Fruit fly (Drosophila melanogaster) whole organism, prepupa: Measurements from ENCODE around the gene Klc.

Experiments used
- Blimp-1 ChIP-seq: fragments of 200-800 bp; sonication (Bioruptor generic); optimal IDR thresholded peaks from 3 replicates; lab custom pipeline; 2017; ENCODE audit warnings: missing biosample characterization, missing genetic modification characterization, mild to moderate bottlenecking, moderate library complexity, missing genetic modification reagents
- CG11902 ChIP-seq: fragments of 200-800 bp; sonication (Bioruptor generic); optimal IDR thresholded peaks from 3 replicates; lab custom pipeline; 2016; ENCODE audit warnings: missing biosample characterization, missing genetic modification characterization
- CG15336 ChIP-seq: fragments of 200-800 bp; sonication (Bioruptor generic); IDR thresholded peaks from 2 replicates; pipeline ENCODE4 v1.3.6; 2022; ENCODE audit warnings: missing biosample characterization, missing genetic modification characterization
- CG1621 ChIP-seq: fragments of 200-800 bp; sonication (Bioruptor generic); optimal IDR thresholded peaks from 3 replicates; lab custom pipeline; 2018; ENCODE audit warnings: missing biosample characterization, mild to moderate bottlenecking, missing genetic modification characterization
- CG16779 ChIP-seq: fragments of 200-800 bp; sonication (Bioruptor generic); optimal IDR thresholded peaks from 3 replicates; lab custom pipeline; 2017; ENCODE audit warnings: missing biosample characterization, mild to moderate bottlenecking, missing genetic modification characterization
- CG3032 ChIP-seq: fragments of 200-800 bp; optimal IDR thresholded peaks from 2 replicates; lab custom pipeline; 2019; ENCODE audit warnings: missing biosample characterization, mild to moderate bottlenecking, missing genetic modification characterization, moderate library complexity
- CG31627 ChIP-seq: fragments of 200-800 bp; sonication (Bioruptor generic); optimal IDR thresholded peaks from 3 replicates; lab custom pipeline; 2016; ENCODE audit warnings: missing biosample characterization, missing genetic modification characterization
- CG32006 ChIP-seq: fragments of 200-800 bp; sonication (Bioruptor generic); optimal IDR thresholded peaks from 3 replicates; lab custom pipeline; 2017; ENCODE audit warnings: missing biosample characterization, mild to moderate bottlenecking, missing genetic modification characterization
- CG34406 ChIP-seq: fragments of 200-800 bp; sonication (Bioruptor generic); optimal IDR thresholded peaks from 3 replicates; lab custom pipeline; 2016; ENCODE audit warnings: missing biosample characterization, missing genetic modification characterization
- CG4318 ChIP-seq: fragments of 200-800 bp; sonication (Bioruptor generic); optimal IDR thresholded peaks from 3 replicates; lab custom pipeline; 2017; ENCODE audit warnings: missing biosample characterization, mild to moderate bottlenecking, missing genetic modification characterization
- CG6163 ChIP-seq: fragments of 200-800 bp; sonication (Bioruptor generic); IDR thresholded peaks from 3 replicates; pipeline ENCODE4 v1.3.6; 2022; ENCODE audit warnings: missing biosample characterization, missing genetic modification characterization
- CG6276 ChIP-seq: fragments of 200-800 bp; sonication (Bioruptor generic); optimal IDR thresholded peaks from 2 replicates; lab custom pipeline; 2017; ENCODE audit warnings: missing biosample characterization, mild to moderate bottlenecking, missing genetic modification characterization
- CG6792 ChIP-seq: fragments of 200-800 bp; sonication (Bioruptor generic); optimal IDR thresholded peaks from 3 replicates; lab custom pipeline; 2016; ENCODE audit warnings: missing biosample characterization, missing genetic modification characterization
- CG6808 ChIP-seq: fragments of 200-800 bp; sonication (Bioruptor generic); optimal IDR thresholded peaks from 3 replicates; lab custom pipeline; 2017; ENCODE audit warnings: missing biosample characterization, missing genetic modification characterization, mild to moderate bottlenecking, moderate library complexity, missing genetic modification reagents
- CG7368 ChIP-seq: fragments of 200-800 bp; sonication (Bioruptor generic); optimal IDR thresholded peaks from 3 replicates; lab custom pipeline; 2016; ENCODE audit warnings: missing biosample characterization, missing genetic modification characterization
- CG8119 ChIP-seq: fragments of 200-800 bp; sonication (Bioruptor generic); IDR thresholded peaks from 3 replicates; pipeline ENCODE4 v1.3.6; 2022; ENCODE audit warnings: missing biosample characterization, missing genetic modification characterization
- CG8319 ChIP-seq: fragments of 200-800 bp; sonication (Bioruptor generic); optimal IDR thresholded peaks from 3 replicates; lab custom pipeline; 2016; ENCODE audit warnings: missing biosample characterization, missing genetic modification characterization
- CG9139 ChIP-seq: fragments of 200-800 bp; sonication (Bioruptor generic); optimal IDR thresholded peaks from 3 replicates; lab custom pipeline; 2017; ENCODE audit warnings: missing biosample characterization, mild to moderate bottlenecking, missing genetic modification characterization
- Eip75B ChIP-seq: fragments of 200-800 bp; sonication (Bioruptor generic); optimal IDR thresholded peaks from 3 replicates; lab custom pipeline; 2016; ENCODE audit warnings: missing biosample characterization, missing genetic modification characterization
- Eip78C ChIP-seq: fragments of 200-800 bp; sonication (Bioruptor generic); peaks from one replicate; lab custom pipeline; 2016; ENCODE audit warnings: missing biosample characterization, missing genetic modification characterization
- Eip93F ChIP-seq: fragments of 200-800 bp; sonication (Bioruptor generic); optimal IDR thresholded peaks from 2 replicates; lab custom pipeline; 2016; ENCODE audit warnings: missing biosample characterization, mild to moderate bottlenecking, missing genetic modification characterization
- Ets21C ChIP-seq: fragments of 200-800 bp; sonication (Bioruptor generic); optimal IDR thresholded peaks from 3 replicates; lab custom pipeline; 2016; ENCODE audit warnings: missing biosample characterization, missing genetic modification characterization
- Ets96B ChIP-seq: fragments of 200-800 bp; optimal IDR thresholded peaks from 2 replicates; lab custom pipeline; 2019; ENCODE audit warnings: missing biosample characterization, mild to moderate bottlenecking, missing genetic modification characterization, moderate library complexity
- Gug ChIP-seq: fragments of 200-800 bp; sonication (Bioruptor generic); IDR thresholded peaks from 2 replicates; pipeline ENCODE4 v1.3.6; 2022; ENCODE audit warnings: missing biosample characterization, missing genetic modification characterization
- Hr38 ChIP-seq: sonication (Bioruptor generic); optimal IDR thresholded peaks from 2 replicates; lab custom pipeline; 2016; ENCODE audit warnings: missing biosample characterization, missing genetic modification characterization
- Lpt ChIP-seq: fragments of 200-800 bp; sonication (Bioruptor generic); optimal IDR thresholded peaks from 3 replicates; lab custom pipeline; 2016; ENCODE audit warnings: missing biosample characterization, missing genetic modification characterization
- OdsH ChIP-seq: fragments of 200-800 bp; sonication (Bioruptor generic); optimal IDR thresholded peaks from 3 replicates; lab custom pipeline; 2016; ENCODE audit warnings: missing biosample characterization, missing genetic modification characterization
- Sox102F ChIP-seq: fragments of 200-800 bp; sonication (Bioruptor generic); optimal IDR thresholded peaks from 2 replicates; lab custom pipeline; 2016; ENCODE audit warnings: missing biosample characterization, mild to moderate bottlenecking, missing genetic modification characterization
- Sox14 ChIP-seq: fragments of 200-800 bp; sonication (Bioruptor generic); optimal IDR thresholded peaks from 3 replicates; lab custom pipeline; 2016; ENCODE audit warnings: missing biosample characterization, missing genetic modification characterization
- achi ChIP-seq: fragments of 200-800 bp; sonication (Bioruptor generic); optimal IDR thresholded peaks from 3 replicates; lab custom pipeline; 2016; ENCODE audit warnings: missing biosample characterization, missing genetic modification characterization
- acj6 ChIP-seq: fragments of 200-800 bp; sonication (Bioruptor generic); optimal IDR thresholded peaks from 3 replicates; lab custom pipeline; 2016; ENCODE audit warnings: missing biosample characterization, missing genetic modification characterization
- esn ChIP-seq: fragments of 200-800 bp; sonication (Bioruptor generic); optimal IDR thresholded peaks from 2 replicates; lab custom pipeline; 2016; ENCODE audit warnings: missing biosample characterization, mild to moderate bottlenecking, missing genetic modification characterization, moderate library complexity
- fd59A ChIP-seq: fragments of 200-800 bp; sonication (Bioruptor generic); optimal IDR thresholded peaks from 2 replicates; lab custom pipeline; 2017; ENCODE audit warnings: missing biosample characterization, mild to moderate bottlenecking, missing genetic modification characterization, missing genetic modification reagents
- fd85E ChIP-seq: fragments of 200-800 bp; sonication (Bioruptor generic); optimal IDR thresholded peaks from 3 replicates; lab custom pipeline; 2016; ENCODE audit warnings: missing biosample characterization, missing genetic modification characterization
- fkh ChIP-seq: fragments of 200-800 bp; sonication (Bioruptor generic); optimal IDR thresholded peaks from 3 replicates; lab custom pipeline; 2017; ENCODE audit warnings: missing biosample characterization, mild to moderate bottlenecking, missing genetic modification characterization, moderate library complexity
- lz ChIP-seq: fragments of 200-800 bp; sonication (Bioruptor generic); optimal IDR thresholded peaks from 3 replicates; lab custom pipeline; 2016; ENCODE audit warnings: missing biosample characterization, missing genetic modification characterization
- net ChIP-seq: fragments of 200-800 bp; sonication (Bioruptor generic); optimal IDR thresholded peaks from 3 replicates; lab custom pipeline; 2016; ENCODE audit warnings: missing biosample characterization, missing genetic modification characterization
- pdm3 ChIP-seq: fragments of 200-800 bp; sonication (Bioruptor generic); optimal IDR thresholded peaks from 3 replicates; lab custom pipeline; 2016; ENCODE audit warnings: missing biosample characterization, missing genetic modification characterization
- salr ChIP-seq, 2 experiments: fragments of 200-800 bp; sonication (Bioruptor generic); optimal IDR thresholded peaks; 3 replicates each; lab custom pipeline; 2016 to 2018; ENCODE audit warnings: missing biosample characterization in 2 of 2, missing genetic modification characterization in 2 of 2, mild to moderate bottlenecking in 1 of 2
- spab ChIP-seq: fragments of 200-800 bp; sonication (Bioruptor generic); optimal IDR thresholded peaks from 2 replicates; lab custom pipeline; 2017; ENCODE audit warnings: missing biosample characterization, mild to moderate bottlenecking, missing genetic modification characterization, missing genetic modification reagents
- svp ChIP-seq: fragments of 200-800 bp; sonication (Bioruptor generic); peaks from one replicate; lab custom pipeline; 2016; ENCODE audit warnings: missing biosample characterization, missing genetic modification characterization
- topi ChIP-seq: fragments of 200-800 bp; sonication (Bioruptor generic); optimal IDR thresholded peaks from 3 replicates; lab custom pipeline; 2016; ENCODE audit warnings: missing biosample characterization, missing genetic modification characterization

Gene Klc

dm6 chr3L:12798795-12799311 is 49.0 kb upstream of the Klc start (continued):
- TF ChIP-seq Sox102F (GFP tag; lab: Kevin White, UChicago), result no peak
- no peak for TF ChIP-seq CG11902
- no peak for TF ChIP-seq Eip93F (GFP tag; lab: Kevin White, UChicago)
- no peak for TF ChIP-seq Gug
- TF ChIP-seq CG7368 (GFP tag; lab: Kevin White, UChicago), result peak; percentile 6
- peak; percentile 47; the same call in 1 of the 3 replicates for TF ChIP-seq CG6163 (GFP tag; lab: Robert Waterston, UW)
- peak; percentile 32 for TF ChIP-seq CG1621 (tag; lab: Kevin White, UChicago)
- peak; percentile 18 for TF ChIP-seq CG31627 (GFP tag; lab: Kevin White, UChicago)
- TF ChIP-seq Ets21C (GFP tag; lab: Kevin White, UChicago), result no peak
- TF ChIP-seq fd85E (GFP tag; lab: Kevin White, UChicago), result no peak
- peak; percentile 22 for TF ChIP-seq CG34406 (GFP tag; lab: Kevin White, UChicago)
- peak; percentile 28 for TF ChIP-seq achi (GFP tag; lab: Kevin White, UChicago)
- peak; percentile 33 for TF ChIP-seq CG16779 (tag; lab: Kevin White, UChicago)
- TF ChIP-seq svp (GFP tag; lab: Kevin White, UChicago), result no peak
- peak; percentile 55; the same call in 1 of the 2 replicates for TF ChIP-seq CG15336 (GFP tag; lab: Robert Waterston, UW)
- peak; percentile 15 for TF ChIP-seq topi (GFP tag; lab: Kevin White, UChicago)

- TF ChIP-seq lz (GFP tag; lab: Kevin White, UChicago) (no peak), fkh (GFP tag; lab: Kevin White, UChicago) (peak; percentile 67)
Observed at dm6 chr3L:12796077-12796641, 46.3 kb upstream of the Klc start.

- TF ChIP-seq CG1621 (tag; lab: Kevin White, UChicago), result peak; percentile 10
- peak; percentile 90 for TF ChIP-seq fkh (GFP tag; lab: Kevin White, UChicago)
- TF ChIP-seq Sox14 (GFP tag; lab: Kevin White, UChicago), result no peak
- no peak for TF ChIP-seq Hr38 (GFP tag; lab: Kevin White, UChicago)
- peak; percentile 36 for TF ChIP-seq Eip78C (GFP tag; lab: Kevin White, UChicago)
- no peak for TF ChIP-seq Eip75B (GFP tag; lab: Kevin White, UChicago)
Observed at dm6 chr3L:12794532-12794931, 44.7 kb upstream of the Klc start.

dm6 chr3L:12792933-12793448 is 43.1 kb upstream of the Klc start:
- peak; percentile 91 for TF ChIP-seq CG3032 (tag; lab: Kevin White, UChicago)
- TF ChIP-seq Sox102F (GFP tag; lab: Kevin White, UChicago), result peak; percentile 86
- peak; percentile 68 for TF ChIP-seq Ets21C (GFP tag; lab: Kevin White, UChicago)
- TF ChIP-seq Blimp-1 (GFP tag; lab: Kevin White, UChicago), result peak; percentile 97
- TF ChIP-seq CG1621 (tag; lab: Kevin White, UChicago), result peak; percentile 75
- peak; percentile 88 for TF ChIP-seq pdm3 (GFP tag; lab: Kevin White, UChicago)
- TF ChIP-seq fd59A (GFP tag; lab: Kevin White, UChicago), result peak; percentile 68
- peak; percentile 93 for TF ChIP-seq svp (GFP tag; lab: Kevin White, UChicago)
- TF ChIP-seq Lpt (GFP tag; lab: Kevin White, UChicago), result peak; percentile 77
- peak; percentile 87 for TF ChIP-seq CG32006 (GFP tag; lab: Kevin White, UChicago)
- peak; percentile 86 for TF ChIP-seq CG6276 (GFP tag; lab: Kevin White, UChicago)
- TF ChIP-seq Hr38 (GFP tag; lab: Kevin White, UChicago), result no peak
- peak; percentile 86 for TF ChIP-seq achi (GFP tag; lab: Kevin White, UChicago)
- TF ChIP-seq salr (GFP tag; optimal IDR thresholded peaks at IDR 0.05; lab: Kevin White, UChicago), result peak; percentile 38 to 87
- peak; percentile 90 for TF ChIP-seq CG8119 (GFP tag; lab: Robert Waterston, UW)
- TF ChIP-seq spab (GFP tag; lab: Kevin White, UChicago), result peak; percentile 86
- peak; percentile 55 for TF ChIP-seq CG4318
- peak; percentile 81 for TF ChIP-seq CG9139
- peak; percentile 90 for TF ChIP-seq Eip75B (GFP tag; lab: Kevin White, UChicago)
- TF ChIP-seq CG6808 (GFP tag; lab: Kevin White, UChicago), result peak; percentile 91
- peak; percentile 84 for TF ChIP-seq OdsH (GFP tag; lab: Kevin White, UChicago)
- peak; percentile 92 for TF ChIP-seq Ets96B
- TF ChIP-seq Eip93F (GFP tag; lab: Kevin White, UChicago), result no peak
- TF ChIP-seq CG6792 (GFP tag; lab: Kevin White, UChicago), result peak; percentile 85
- peak; percentile 88 for TF ChIP-seq lz (GFP tag; lab: Kevin White, UChicago)
- peak; percentile 70 for TF ChIP-seq CG7368 (GFP tag; lab: Kevin White, UChicago)
- TF ChIP-seq CG8319, result peak; percentile 57
- TF ChIP-seq net (GFP tag; lab: Kevin White, UChicago), result peak; percentile 89
- TF ChIP-seq esn, result peak; percentile 91
- peak; percentile 74 for TF ChIP-seq CG31627 (GFP tag; lab: Kevin White, UChicago)
- TF ChIP-seq acj6 (GFP tag; lab: Kevin White, UChicago), result peak; percentile 86
- TF ChIP-seq CG34406 (GFP tag; lab: Kevin White, UChicago), result peak; percentile 87
- TF ChIP-seq Sox14 (GFP tag; lab: Kevin White, UChicago), result peak; percentile 88
